Fruit fly (Drosophila melanogaster): ENCODE results near the gene Rab7.

Gene Rab7

DNA sequence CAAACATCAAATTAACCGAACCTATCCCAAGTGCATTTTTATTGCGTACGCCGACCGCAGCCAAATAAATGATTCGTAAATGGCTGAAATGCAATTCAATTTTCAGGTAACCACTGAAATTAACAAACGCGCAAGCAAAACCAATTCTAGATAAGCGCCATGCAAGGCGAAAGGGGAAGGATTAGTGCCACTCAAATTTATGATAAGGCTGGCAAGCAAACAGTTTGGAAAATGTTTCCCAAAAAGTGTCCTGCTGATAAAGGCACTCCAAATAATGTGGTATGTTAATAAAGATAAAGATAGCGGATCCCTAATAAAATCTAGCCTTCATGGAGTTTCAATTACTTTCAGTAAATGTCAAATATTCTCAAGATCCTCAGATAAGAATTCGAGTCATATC, 34.4 kb downstream of the Rab7 start:
- no peak for TF ChIP-seq ttk (optimal IDR thresholded peaks at IDR 0.05)
- no peak for TF ChIP-seq Myc (optimal IDR thresholded peaks at IDR 0.05)
- TF ChIP-seq insv (optimal IDR thresholded peaks at IDR 0.05) = no peak

DNA sequence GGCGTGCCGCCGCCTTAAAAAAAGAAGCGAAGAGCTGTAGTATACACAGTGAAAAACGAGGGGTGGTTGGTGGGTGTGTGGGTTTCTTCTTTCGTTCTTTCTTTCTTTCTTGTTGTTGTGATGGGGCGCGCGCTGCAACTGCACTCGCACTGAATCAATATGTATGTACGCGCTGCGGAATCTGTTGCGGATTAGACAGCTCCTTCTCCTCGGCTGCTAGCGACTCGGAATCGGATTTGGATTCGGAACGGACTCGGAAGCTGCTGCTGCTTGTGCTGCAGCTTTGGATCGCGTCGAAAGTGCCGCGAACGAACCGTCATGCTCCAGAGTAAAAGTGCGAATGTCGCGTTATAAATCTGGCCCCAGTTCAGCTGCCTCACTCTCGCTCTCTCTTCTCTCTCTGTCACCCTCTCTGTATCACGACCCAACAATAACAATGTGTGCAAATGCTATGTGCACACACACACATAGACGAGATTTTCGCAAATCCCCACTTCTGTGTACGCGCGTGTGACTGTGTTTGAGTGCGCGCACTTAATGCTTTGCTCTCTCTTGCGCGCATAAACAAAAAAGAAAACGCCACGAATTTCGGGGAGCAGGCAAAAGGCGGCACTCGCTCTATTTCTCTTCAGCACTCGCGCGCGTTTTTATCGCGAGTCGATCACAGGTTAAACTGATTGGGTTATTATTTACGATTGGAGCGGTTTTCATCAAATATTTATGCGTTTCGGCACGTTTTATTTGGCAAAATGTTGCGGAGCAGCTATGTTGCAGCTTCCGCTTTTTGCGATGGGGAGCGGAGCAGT, 38.4 kb downstream of the Rab7 start:
- TF ChIP-seq Sin3A (optimal IDR thresholded peaks at IDR 0.05) (no peak), Myc (optimal IDR thresholded peaks at IDR 0.05) (no peak), ttk (optimal IDR thresholded peaks at IDR 0.05) (no peak), h (optimal IDR thresholded peaks at IDR 0.05) (no peak), psq (optimal IDR thresholded peaks at IDR 0.05) (no peak), insv (optimal IDR thresholded peaks at IDR 0.05) (no peak)

DNA sequence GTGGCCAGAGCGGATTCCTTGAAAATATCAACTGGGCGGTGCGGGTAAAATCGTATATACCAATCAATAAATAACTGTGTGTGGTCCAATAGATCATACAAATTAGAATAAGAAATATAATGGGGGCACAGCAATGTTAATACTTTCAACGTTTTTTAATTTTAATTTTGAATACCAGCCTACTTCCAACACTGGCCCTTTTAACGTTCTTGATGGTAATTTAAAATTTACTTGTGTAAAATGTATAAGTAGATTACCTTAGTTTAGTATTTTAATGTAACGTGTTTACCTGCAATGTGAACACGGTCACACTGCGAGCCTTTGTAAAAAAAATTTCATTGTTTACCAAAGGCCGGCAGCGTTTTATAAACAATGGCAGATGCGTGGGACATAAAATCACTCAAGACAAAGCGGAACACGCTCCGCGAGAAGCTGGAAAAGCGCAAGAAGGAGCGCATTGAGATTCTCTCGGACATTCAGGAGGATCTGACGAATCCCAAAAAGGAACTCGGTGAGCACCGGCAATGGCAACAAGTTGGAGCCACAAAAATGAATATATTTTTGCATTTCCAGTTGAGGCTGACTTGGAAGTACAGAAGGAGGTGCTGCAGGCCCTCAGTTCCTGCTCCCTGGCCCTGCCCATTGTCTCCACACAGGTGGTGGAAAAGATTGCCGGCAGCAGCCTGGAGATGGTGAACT, 39.2 kb downstream of the Rab7 start, which contains the start of the genes KrT95D and Mettl3:
Gene KrT95D (minus strand): TSS at position 3 of the 699 bp plus-strand sequence.
Gene Mettl3 (plus strand): TSS at position 333 of the 699 bp plus-strand sequence.
- no peak for TF ChIP-seq psq (optimal IDR thresholded peaks at IDR 0.05)
- TF ChIP-seq Sin3A (optimal IDR thresholded peaks at IDR 0.05) = peak; percentile 68

DNA sequence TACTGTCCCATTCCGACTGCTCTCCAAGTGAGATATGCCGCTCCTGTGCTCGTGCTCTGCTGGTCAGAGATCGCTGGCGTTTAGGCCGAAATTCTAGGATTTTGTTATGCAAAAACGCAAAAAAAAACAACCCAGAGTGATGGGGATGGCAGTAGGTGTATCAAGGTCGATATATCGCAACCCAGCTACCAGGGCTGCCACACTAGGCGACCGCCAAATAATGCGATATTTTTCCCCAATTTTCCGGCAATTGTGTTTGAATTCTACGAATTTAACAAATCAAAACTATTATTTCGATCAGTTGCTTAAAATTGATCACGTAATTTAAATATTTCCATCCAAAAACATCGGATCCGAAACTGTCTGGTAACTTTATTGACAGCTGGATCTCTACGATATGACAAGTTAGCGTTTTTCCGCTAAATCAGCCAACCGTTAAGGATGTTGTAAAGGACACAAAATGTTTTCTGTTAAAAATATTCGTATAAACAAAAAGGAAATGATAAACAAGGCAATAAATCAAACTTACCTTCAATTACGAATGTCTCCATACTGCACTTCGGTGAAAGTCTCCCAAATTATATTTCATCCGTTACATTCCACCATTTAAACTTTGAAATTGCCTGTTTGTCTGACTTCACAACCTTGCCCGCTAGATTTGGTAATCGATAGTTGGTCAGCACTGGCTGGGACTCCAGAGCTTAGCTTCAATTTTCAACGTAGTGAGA, 44.9 kb downstream of the Rab7 start, which contains the start of gene spas:
Gene spas (plus strand): TSS at position 678 of the 728 bp plus-strand sequence.
- TF ChIP-seq ttk (optimal IDR thresholded peaks at IDR 0.05) = no peak
- no peak for TF ChIP-seq h (optimal IDR thresholded peaks at IDR 0.05)
- TF ChIP-seq psq (optimal IDR thresholded peaks at IDR 0.05) = no peak
- TF ChIP-seq Myc (optimal IDR thresholded peaks at IDR 0.05) = no peak
- TF ChIP-seq Sin3A (optimal IDR thresholded peaks at IDR 0.05) = no peak
- no peak for TF ChIP-seq insv (optimal IDR thresholded peaks at IDR 0.05)

DNA sequence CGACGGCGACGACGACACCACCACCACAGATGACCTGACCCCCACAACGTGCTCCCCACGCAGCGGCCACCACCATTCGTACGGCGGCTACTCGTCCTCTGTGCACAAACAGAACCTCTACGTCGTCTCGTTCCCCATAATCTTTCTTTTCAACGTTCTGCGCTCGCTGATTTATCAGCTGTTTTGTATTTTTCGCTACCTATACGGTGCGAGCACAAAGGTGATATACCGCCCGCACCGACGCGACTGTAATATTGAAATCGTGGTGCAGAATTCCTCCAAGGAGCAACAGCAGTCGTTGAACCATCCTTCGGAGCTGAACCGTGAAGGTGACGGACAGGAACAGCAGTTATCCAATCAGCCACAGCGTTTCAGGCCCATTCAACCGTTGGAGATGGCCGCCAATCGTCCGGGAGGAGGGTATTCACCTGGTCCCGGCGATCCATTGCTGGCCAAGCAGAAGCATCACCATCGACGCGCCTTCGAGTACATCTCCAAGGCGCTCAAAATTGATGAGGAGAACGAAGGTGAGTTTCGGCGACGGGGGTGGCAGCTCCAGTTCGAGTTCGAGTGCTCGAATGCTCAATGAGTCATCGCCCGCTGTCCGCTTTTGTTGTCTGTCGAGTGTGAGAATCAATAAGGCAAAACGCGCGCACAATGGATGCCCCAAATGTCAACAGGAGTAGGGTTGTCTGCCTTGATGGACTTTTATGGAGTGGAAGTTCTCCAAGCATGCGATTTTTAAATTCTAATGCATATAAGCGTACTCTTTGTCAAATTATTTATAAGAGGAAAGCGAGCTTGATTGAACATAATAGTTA, 46.1 kb downstream of the Rab7 start, which contains the start of gene Miro:
Gene Miro (minus strand): TSS at position 112 of the 821 bp plus-strand sequence.
- no peak for TF ChIP-seq ttk (optimal IDR thresholded peaks at IDR 0.05)
- no peak for TF ChIP-seq Myc (optimal IDR thresholded peaks at IDR 0.05)

All from Kc167 (cell line).